Worm (Caenorhabditis elegans) whole organism, L1 larva: ENCODE measurements around the gene clp-7.

Experiments used
- ceh-63 ChIP-seq: fragments of 200-800 bp; sonication (Bioruptor generic); optimal IDR thresholded peaks from 2 replicates; lab custom pipeline; 2018; ENCODE audit warnings: mild to moderate bottlenecking, missing genetic modification characterization, missing compliant biosample characterization
- dsc-1 ChIP-seq: sonication (generic microtip); optimal IDR thresholded peaks from 2 replicates; lab custom pipeline; 2016; ENCODE audit warnings: mild to moderate bottlenecking, missing genetic modification characterization, missing compliant biosample characterization
- efl-1 ChIP-seq, 4 experiments: fragments of 150-350 bp; optimal IDR thresholded peaks in 3 of 4; peaks in 1 of 4; 1 replicate in 1 of 4; 2 replicates in 3 of 4; lab custom pipeline; 2014; ENCODE audit warnings: missing biosample characterization in 2 of 4, missing genetic modification characterization in 2 of 4, missing genetic modification reagents in 2 of 4
- elt-3 ChIP-seq, 6 experiments: fragments of 150-350 bp in 1 of 6; sonication (generic microtip); optimal IDR thresholded peaks; 2 replicates each; lab custom pipeline; 2017 to 2018; ENCODE audit warnings: missing biosample characterization in 6 of 6, missing genetic modification characterization in 6 of 6, inconsistent platforms in 1 of 6
- grh-1 ChIP-seq: fragments of 200-800 bp; sonication (Bioruptor generic); IDR thresholded peaks from 2 replicates; pipeline ENCODE4 v1.3.6; 2022; ENCODE audit warnings: missing genetic modification reagents, missing genetic modification characterization, missing compliant biosample characterization
- lin-13 ChIP-seq: fragments of 150-350 bp; optimal IDR thresholded peaks from 2 replicates; lab custom pipeline; 2014; ENCODE audit warnings: missing biosample characterization, missing genetic modification reagents, missing genetic modification characterization
- lin-15B ChIP-seq: fragments of 150-350 bp; sonication (generic microtip); optimal IDR thresholded peaks from 3 replicates; lab custom pipeline; 2014; ENCODE audit warnings: missing biosample characterization, missing genetic modification characterization
- nhr-28 ChIP-seq: fragments of 150-350 bp; optimal IDR thresholded peaks from 2 replicates; lab custom pipeline; 2014; ENCODE audit warnings: missing biosample characterization, missing genetic modification characterization
- nhr-47 ChIP-seq: sonication (generic microtip); optimal IDR thresholded peaks from 2 replicates; lab custom pipeline; 2016; ENCODE audit warnings: mild to moderate bottlenecking, missing genetic modification characterization, moderate library complexity, missing compliant biosample characterization
- nhr-71 ChIP-seq: sonication (generic microtip); optimal IDR thresholded peaks from 2 replicates; lab custom pipeline; 2016; ENCODE audit warnings: mild to moderate bottlenecking, missing genetic modification characterization, moderate library complexity, missing compliant biosample characterization
- nhr-76 ChIP-seq: sonication (generic microtip); optimal IDR thresholded peaks from 2 replicates; lab custom pipeline; 2017; ENCODE audit warnings: missing biosample characterization, missing genetic modification characterization
- nhr-85 ChIP-seq: sonication (generic microtip); peaks from one replicate; lab custom pipeline; 2016; ENCODE audit warnings: missing genetic modification characterization, inconsistent platforms, missing compliant biosample characterization
- vab-15 ChIP-seq: sonication (generic microtip); optimal IDR thresholded peaks from 2 replicates; lab custom pipeline; 2017; ENCODE audit warnings: missing genotype, mild to moderate bottlenecking, missing genetic modification characterization, missing compliant biosample characterization
- ztf-4 ChIP-seq: fragments of 150-350 bp; optimal IDR thresholded peaks from 2 replicates; lab custom pipeline; 2014; ENCODE audit warnings: missing biosample characterization, missing genetic modification characterization

The clp-7 gene

ce11 chrIV:1385915-1386314 is 59.9 kb downstream of the clp-7 start, which contains the start of gene nhr-41:
Gene nhr-41 (plus strand): TSS chrIV:1386215.
- no peak for TF ChIP-seq lin-15B (tag; lab: Kevin White, UChicago)
- TF ChIP-seq nhr-28 (tag; lab: Kevin White, UChicago), result no peak
- TF ChIP-seq efl-1 (optimal IDR thresholded peaks at IDR 0.05; lab: Kevin White, UChicago), result no peak
- TF ChIP-seq efl-1 (GFP tag; optimal IDR thresholded peaks at IDR 0.05 in 1 of 2; lab: Kevin White, UChicago), result no peak
- TF ChIP-seq nhr-71 (tag; lab: Kevin White, UChicago), result no peak
- no peak for TF ChIP-seq ceh-63 (GFP tag; lab: Kevin White, UChicago)
- no peak for TF ChIP-seq ztf-4
- TF ChIP-seq nhr-47 (tag; lab: Kevin White, UChicago), result no peak
- TF ChIP-seq elt-3 (tag; optimal IDR thresholded peaks at IDR 0.05; lab: Kevin White, UChicago), result no peak
- TF ChIP-seq grh-1 (GFP tag; lab: Robert Waterston, UW), result no peak
- no peak for TF ChIP-seq vab-15 (tag; lab: Kevin White, UChicago)
- no peak for TF ChIP-seq nhr-85 (tag; lab: Kevin White, UChicago)
- no peak for TF ChIP-seq nhr-76 (tag; lab: Kevin White, UChicago)
- TF ChIP-seq, all 84 proteins: peak for 0

- TF ChIP-seq lin-13 (no peak), vab-15 (tag; lab: Kevin White, UChicago) (no peak), dsc-1 (tag; lab: Kevin White, UChicago) (no peak), efl-1 (optimal IDR thresholded peaks at IDR 0.05; lab: Kevin White, UChicago) (no peak), efl-1 (GFP tag; optimal IDR thresholded peaks at IDR 0.05 in 1 of 2; lab: Kevin White, UChicago) (peak in 1 of 2 experiments; percentile 53), nhr-85 (tag; lab: Kevin White, UChicago) (no peak)
These were observed 60.3 kb downstream of the clp-7 start for ce11 chrIV:1385500-1385899.
